Worm (Caenorhabditis elegans) whole organism, young adult: Measurements from ENCODE around the gene R05H5.4.

Experiments
- B0035.1 ChIP-seq: sonication (generic microtip); optimal IDR thresholded peaks from 2 replicates; lab custom pipeline; 2016; ENCODE audit warnings: missing genetic modification characterization, mild to moderate bottlenecking, missing compliant biosample characterization, missing genotype, missing genetic modification reagents
- F10E7.11 ChIP-seq: sonication (generic microtip); optimal IDR thresholded peaks from 2 replicates; lab custom pipeline; 2017; ENCODE audit warnings: mild to moderate bottlenecking, missing genetic modification characterization, moderate library complexity, missing compliant biosample characterization
- Y67H2A.10 ChIP-seq: fragments of 200-800 bp; sonication (Bioruptor generic); conservative IDR thresholded peaks from 2 replicates; pipeline ENCODE4 v1.3.6; 2022; ENCODE audit warnings: missing genetic modification reagents, missing genetic modification characterization, missing compliant biosample characterization
- attf-3 ChIP-seq: fragments of 200-800 bp; sonication (Bioruptor generic); conservative IDR thresholded peaks from 2 replicates; pipeline ENCODE4 v1.3.6; 2022; ENCODE audit warnings: missing genetic modification reagents, missing genetic modification characterization, missing compliant biosample characterization
- cebp-1 ChIP-seq, 2 experiments: fragments of 200-800 bp in 1 of 2; sonication (Bioruptor generic) in 1 of 2; sonication (generic microtip) in 1 of 2; IDR thresholded peaks in 1 of 2; optimal IDR thresholded peaks in 1 of 2; 2 replicates each; pipeline versions ENCODE4 v1.3.6 to Lab custom; 2017 to 2022; ENCODE audit warnings: missing compliant biosample characterization in 2 of 2, missing genetic modification characterization in 2 of 2, mild to moderate bottlenecking in 1 of 2, missing genetic modification reagents in 1 of 2, moderate library complexity in 1 of 2
- ets-4 ChIP-seq: fragments of 200-800 bp; sonication (Bioruptor generic); optimal IDR thresholded peaks from 2 replicates; lab custom pipeline; 2018; ENCODE audit warnings: mild to moderate bottlenecking, missing genetic modification characterization, missing compliant biosample characterization
- lin-26 ChIP-seq: fragments of 200-800 bp; sonication (Bioruptor generic); IDR thresholded peaks from 2 replicates; pipeline ENCODE4 v1.3.6; 2022; ENCODE audit warnings: missing genetic modification reagents, missing genetic modification characterization, missing compliant biosample characterization
- madf-8 ChIP-seq: fragments of 200-800 bp; sonication (Bioruptor generic); conservative IDR thresholded peaks from 2 replicates; pipeline ENCODE4 v1.3.6; 2022; ENCODE audit warnings: missing genetic modification reagents, missing genetic modification characterization, missing compliant biosample characterization

ce11 chrII:10174338-10174737, 25.5 kb downstream of the R05H5.4 start, which contains the start of gene F33H1.4:
- TF ChIP-seq F10E7.11 (tag; lab: Kevin White, UChicago), result no peak
- TF ChIP-seq attf-3 (GFP tag; lab: Robert Waterston, UW), result no peak; the same call in 1 of the 2 replicates
- TF ChIP-seq ets-4 (GFP tag; lab: Kevin White, UChicago), result no peak
- no peak for TF ChIP-seq Y67H2A.10 (GFP tag; lab: Robert Waterston, UW)
- TF ChIP-seq cebp-1 (GFP tag; IDR thresholded peaks at IDR 0.05; lab: Robert Waterston, UW), result no peak
- TF ChIP-seq cebp-1 (tag; optimal IDR thresholded peaks at IDR 0.05; lab: Kevin White, UChicago), result peak; percentile 79
- TF ChIP-seq B0035.1 (tag; lab: Kevin White, UChicago), result no peak
- no peak for TF ChIP-seq lin-26 (GFP tag; lab: Robert Waterston, UW)
- TF ChIP-seq madf-8, result no peak
